Fruit fly (Drosophila melanogaster) whole organism, embryonic: ENCODE measurements around the gene CG12017.
A peak's percentile ranks its signal among the peaks of the same experiment; 100 is the strongest.

ENCODE experiments used
- CG10565 ChIP-seq: fragments of 200-800 bp; sonication (Bioruptor generic); optimal IDR thresholded peaks from 3 replicates; lab custom pipeline; 2016; ENCODE audit warnings: missing biosample characterization, mild to moderate bottlenecking, missing genetic modification characterization
- CG11723 ChIP-seq: fragments of 200-800 bp; sonication (Bioruptor generic); optimal IDR thresholded peaks from 2 replicates; lab custom pipeline; 2017; ENCODE audit warnings: missing biosample characterization, mild to moderate bottlenecking, missing genetic modification characterization
- CG12769 ChIP-seq: fragments of 200-800 bp; sonication (Bioruptor generic); optimal IDR thresholded peaks from 2 replicates; lab custom pipeline; 2019; ENCODE audit warnings: missing biosample characterization, mild to moderate bottlenecking, missing genetic modification characterization, moderate library complexity
- CG15073 ChIP-seq: fragments of 200-800 bp; sonication (Bioruptor generic); optimal IDR thresholded peaks from 2 replicates; lab custom pipeline; 2016; ENCODE audit warnings: missing biosample characterization, missing genetic modification characterization
- CG15696 ChIP-seq: fragments of 200-800 bp; sonication (Bioruptor generic); optimal IDR thresholded peaks from 2 replicates; lab custom pipeline; 2019; ENCODE audit warnings: missing biosample characterization, mild to moderate bottlenecking, missing genetic modification characterization, moderate library complexity
- CG2120 ChIP-seq: fragments of 200-800 bp; sonication (Bioruptor generic); optimal IDR thresholded peaks from 3 replicates; lab custom pipeline; 2016; ENCODE audit warnings: missing biosample characterization, missing genetic modification characterization
- CG33213 ChIP-seq: fragments of 200-800 bp; sonication (Bioruptor generic); optimal IDR thresholded peaks from 3 replicates; lab custom pipeline; 2016; ENCODE audit warnings: missing biosample characterization, missing genetic modification characterization
- CG3726 ChIP-seq: fragments of 200-800 bp; sonication (Bioruptor generic); IDR thresholded peaks from 3 replicates; pipeline ENCODE4, ENCODE4 v1.3.6; 2022; ENCODE audit warnings: missing biosample characterization, missing genetic modification characterization
- CG3838 ChIP-seq: fragments of 200-800 bp; sonication (Bioruptor generic); optimal IDR thresholded peaks from 3 replicates; lab custom pipeline; 2016; ENCODE audit warnings: missing biosample characterization, missing genetic modification characterization
- CG6254 ChIP-seq: fragments of 200-800 bp; sonication (Bioruptor generic); optimal IDR thresholded peaks from 3 replicates; lab custom pipeline; 2017; ENCODE audit warnings: mild to moderate bottlenecking, missing biosample characterization, missing genetic modification reagents, missing genetic modification characterization
- CG6654 ChIP-seq: fragments of 200-800 bp; sonication (Bioruptor generic); optimal IDR thresholded peaks from 2 replicates; lab custom pipeline; 2017; ENCODE audit warnings: missing biosample characterization, mild to moderate bottlenecking, missing genetic modification characterization
- CG8388 ChIP-seq: fragments of 200-800 bp; sonication (Bioruptor generic); optimal IDR thresholded peaks from 2 replicates; lab custom pipeline; 2019; ENCODE audit warnings: missing biosample characterization, mild to moderate bottlenecking, missing genetic modification characterization, moderate library complexity
- CG9609 ChIP-seq: fragments of 200-800 bp; sonication (Bioruptor generic); optimal IDR thresholded peaks from 3 replicates; lab custom pipeline; 2016; ENCODE audit warnings: missing biosample characterization, missing genetic modification characterization
- Chrac-16 ChIP-seq: fragments of 200-800 bp; sonication (Bioruptor generic); optimal IDR thresholded peaks from 3 replicates; lab custom pipeline; 2016; ENCODE audit warnings: missing biosample characterization, missing genetic modification characterization
- Dll ChIP-seq: fragments of 200-800 bp; sonication (Bioruptor generic); IDR thresholded peaks from 4 replicates; pipeline ENCODE4 v1.3.6; 2022; ENCODE audit warnings: missing biosample characterization, missing genetic modification characterization; ENCODE audit not compliant: partially characterized antibody
- Ets65A ChIP-seq: fragments of 200-800 bp; sonication (Bioruptor generic); peaks from one replicate; lab custom pipeline; 2016; ENCODE audit warnings: missing biosample characterization, missing genetic modification characterization
- Hmx ChIP-seq: fragments of 200-800 bp; sonication (Bioruptor generic); optimal IDR thresholded peaks from 2 replicates; lab custom pipeline; 2016; ENCODE audit warnings: missing biosample characterization, missing genetic modification characterization
- Meics ChIP-seq: fragments of 200-800 bp; sonication (Bioruptor generic); optimal IDR thresholded peaks from 2 replicates; lab custom pipeline; 2017; ENCODE audit warnings: missing biosample characterization, mild to moderate bottlenecking, missing genetic modification characterization
- NfI ChIP-seq: fragments of 200-800 bp; sonication (Bioruptor generic); optimal IDR thresholded peaks from 3 replicates; lab custom pipeline; 2018; ENCODE audit warnings: missing biosample characterization, mild to moderate bottlenecking, missing genetic modification characterization, moderate library complexity
- Sry-β ChIP-seq: fragments of 200-800 bp; sonication (Bioruptor generic); optimal IDR thresholded peaks from 2 replicates; lab custom pipeline; 2018; ENCODE audit warnings: missing biosample characterization, mild to moderate bottlenecking, missing genetic modification characterization, moderate library complexity
- Xbp1 ChIP-seq: fragments of 200-800 bp; sonication (Bioruptor generic); optimal IDR thresholded peaks from 3 replicates; lab custom pipeline; 2016; ENCODE audit warnings: missing biosample characterization, mild to moderate bottlenecking, missing genetic modification characterization
- abd-A ChIP-seq: fragments of 200-800 bp; sonication (Bioruptor generic); optimal IDR thresholded peaks from 3 replicates; lab custom pipeline; 2019; ENCODE audit warnings: missing biosample characterization, mild to moderate bottlenecking, missing genetic modification characterization, moderate library complexity
- ara ChIP-seq: fragments of 200-800 bp; sonication (Bioruptor generic); IDR thresholded peaks from 2 replicates; pipeline ENCODE4 v1.3.6; 2022; ENCODE audit warnings: missing biosample characterization, missing genetic modification characterization
- disco-r ChIP-seq: fragments of 200-800 bp; sonication (Bioruptor generic); optimal IDR thresholded peaks from 2 replicates; lab custom pipeline; 2016; ENCODE audit warnings: missing biosample characterization, missing genetic modification characterization
- dpn ChIP-seq, 2 experiments: fragments of 200-800 bp; sonication (Bioruptor generic); optimal IDR thresholded peaks; 3 replicates each; lab custom pipeline; 2016; ENCODE audit warnings: missing biosample characterization in 2 of 2, missing genetic modification characterization in 2 of 2
- eve ChIP-seq, 2 experiments: fragments of >200 bp; optimal IDR thresholded peaks; 2 replicates each; lab custom pipeline; 2017; ENCODE audit warnings: missing biosample characterization in 2 of 2, missing genetic modification characterization in 2 of 2
- exex ChIP-seq: fragments of 200-800 bp; sonication (Bioruptor generic); optimal IDR thresholded peaks from 4 replicates; lab custom pipeline; 2018; ENCODE audit warnings: missing biosample characterization, mild to moderate bottlenecking, missing genetic modification characterization, moderate library complexity
- fd3F ChIP-seq: fragments of 200-800 bp; sonication (Bioruptor generic); optimal IDR thresholded peaks from 2 replicates; lab custom pipeline; 2018; ENCODE audit warnings: missing biosample characterization, mild to moderate bottlenecking, missing genetic modification characterization, moderate library complexity
- fru ChIP-seq: fragments of >200 bp; optimal IDR thresholded peaks from 2 replicates; lab custom pipeline; 2017
- grau ChIP-seq: fragments of 200-800 bp; optimal IDR thresholded peaks from 3 replicates; lab custom pipeline; 2019; ENCODE audit warnings: missing biosample characterization, mild to moderate bottlenecking, missing genetic modification characterization, moderate library complexity
- grn ChIP-seq: fragments of 200-800 bp; sonication (Bioruptor generic); optimal IDR thresholded peaks from 3 replicates; lab custom pipeline; 2017; ENCODE audit warnings: missing biosample characterization, missing genetic modification characterization
- kni ChIP-seq: fragments of 200-800 bp; sonication (Bioruptor generic); optimal IDR thresholded peaks from 3 replicates; lab custom pipeline; 2017; ENCODE audit warnings: mild to moderate bottlenecking, missing biosample characterization, missing genetic modification reagents, missing genetic modification characterization
- mld ChIP-seq: fragments of 200-800 bp; sonication (Bioruptor generic); IDR thresholded peaks from 3 replicates; pipeline ENCODE4 v1.3.6; 2022; ENCODE audit warnings: missing biosample characterization, missing genetic modification characterization; ENCODE audit not compliant: partially characterized antibody
- sens ChIP-seq: fragments of 200-800 bp; sonication (Bioruptor generic); peaks from one replicate; lab custom pipeline; 2016; ENCODE audit warnings: missing biosample characterization, missing genetic modification characterization
- sim ChIP-seq: fragments of 200-800 bp; sonication (Bioruptor generic); IDR thresholded peaks from 2 replicates; pipeline ENCODE4 v1.3.6; 2022; ENCODE audit warnings: missing biosample characterization, missing genetic modification characterization
- vnd ChIP-seq: fragments of 200-800 bp; sonication (Bioruptor generic); IDR thresholded peaks from 3 replicates; pipeline ENCODE4 v1.3.6; 2022; ENCODE audit warnings: missing biosample characterization, missing genetic modification characterization; ENCODE audit not compliant: partially characterized antibody
- vvl ChIP-seq: fragments of 200-800 bp; sonication (Bioruptor generic); IDR thresholded peaks from 2 replicates; pipeline ENCODE4 v1.3.6; 2022; ENCODE audit warnings: missing biosample characterization, missing genetic modification characterization
- wdn ChIP-seq: fragments of 200-800 bp; sonication (Bioruptor generic); IDR thresholded peaks from 2 replicates; pipeline ENCODE4 v1.3.6; 2022; ENCODE audit warnings: missing biosample characterization, missing genetic modification characterization
- yki ChIP-seq: fragments of >200 bp; optimal IDR thresholded peaks from 3 replicates; lab custom pipeline; 2018
- zen ChIP-seq: fragments of 200-800 bp; sonication (Bioruptor generic); optimal IDR thresholded peaks from 3 replicates; lab custom pipeline; 2018; ENCODE audit warnings: missing biosample characterization, mild to moderate bottlenecking, missing genetic modification characterization, moderate library complexity
- zen2 ChIP-seq: fragments of 200-800 bp; sonication (Bioruptor generic); IDR thresholded peaks from 3 replicates; pipeline ENCODE4 v1.3.6; 2022; ENCODE audit warnings: missing biosample characterization, missing genetic modification characterization; ENCODE audit not compliant: partially characterized antibody

The CG12017 gene

DNA sequence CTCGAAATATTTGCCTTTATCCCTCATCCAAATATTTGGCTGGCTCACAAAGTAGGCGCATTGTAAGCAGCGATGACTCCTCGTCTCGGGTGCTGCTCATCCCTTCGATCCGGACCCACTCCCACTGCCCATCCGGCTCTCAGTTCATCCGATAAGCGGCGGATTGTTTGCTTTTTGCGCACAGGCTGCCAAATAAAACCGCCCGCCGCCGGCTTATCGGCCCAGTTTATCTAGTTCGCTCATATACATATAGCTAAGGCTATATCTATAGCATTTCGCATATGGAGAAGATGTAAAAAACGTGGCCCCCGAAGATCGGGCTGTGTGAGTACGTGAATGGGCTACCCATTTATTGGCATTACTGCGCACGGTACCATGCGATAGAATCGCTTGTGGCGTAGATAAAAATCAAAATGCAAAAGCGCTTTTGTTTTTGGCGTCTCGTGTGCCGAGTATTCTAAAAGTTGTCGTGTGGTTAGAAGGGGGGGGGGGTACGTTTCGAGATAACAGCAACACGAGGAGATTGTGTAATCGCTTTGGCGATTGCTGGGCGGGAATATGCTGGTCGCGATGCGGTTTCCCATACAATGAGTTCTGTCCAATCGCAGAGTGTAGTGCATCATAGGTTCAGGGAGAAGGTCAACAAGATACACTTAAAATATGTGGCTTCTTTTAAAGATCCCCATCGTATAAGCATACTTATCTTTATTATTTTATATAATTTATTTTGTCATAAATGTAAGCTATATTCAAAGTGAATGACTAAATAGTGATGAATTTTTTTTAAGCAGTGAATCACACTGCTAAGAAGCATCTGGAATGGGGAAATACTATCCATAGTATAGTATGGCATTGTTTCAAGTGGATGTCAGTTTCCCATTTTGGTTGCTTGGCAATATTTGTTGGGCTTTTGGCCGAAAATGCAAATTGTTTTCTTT is 28.9 kb downstream of the CG12017 start (continued):
- TF ChIP-seq CG12769 (tag; lab: Kevin White, UChicago) = peak; percentile 61
- TF ChIP-seq mld (GFP tag; lab: Robert Waterston, UW) = no peak
- 0 out of 3 replicates have a peak, but pooled peaks have one; percentile 23 for TF ChIP-seq vnd (GFP tag; lab: Robert Waterston, UW)
- no peak for TF ChIP-seq CG3726 (GFP tag; lab: Robert Waterston, UW)
- no peak for TF ChIP-seq disco-r (GFP tag; lab: Kevin White, UChicago)
- no peak for TF ChIP-seq zen2
- no peak for TF ChIP-seq abd-A
- no peak for TF ChIP-seq CG10565 (GFP tag; lab: Kevin White, UChicago)
- no peak for TF ChIP-seq fru (lab: Kevin White, UChicago)
- TF ChIP-seq Dll (GFP tag; lab: Robert Waterston, UW) = no peak
- no peak for TF ChIP-seq CG15696

DNA sequence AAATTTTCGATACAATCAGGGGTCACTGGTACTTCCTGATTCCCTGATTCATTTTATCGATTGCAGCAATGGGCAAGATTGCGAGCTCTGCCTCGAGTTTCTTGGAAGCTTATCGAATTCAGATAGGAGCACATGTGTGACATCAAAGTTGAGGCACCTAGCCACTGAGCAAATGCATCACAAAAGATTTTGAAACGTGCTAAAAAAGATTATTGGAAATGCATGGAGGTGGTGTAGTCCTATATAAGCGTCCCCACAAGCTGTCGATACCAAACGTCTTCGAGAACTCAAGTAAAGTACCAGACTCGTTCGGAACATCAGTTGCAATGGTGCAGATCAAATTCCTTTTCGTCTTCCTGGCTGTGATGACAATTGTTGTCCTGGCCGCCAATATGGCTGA is 34.0 kb downstream of the CG12017 start, which contains the start of gene Drsl2:
Drsl2 (plus strand) TSS at position 301 of the 400 bp plus-strand sequence.
- TF ChIP-seq Ets65A (GFP tag; lab: Kevin White, UChicago) (peak; percentile 4), CG3838 (no peak)

DNA sequence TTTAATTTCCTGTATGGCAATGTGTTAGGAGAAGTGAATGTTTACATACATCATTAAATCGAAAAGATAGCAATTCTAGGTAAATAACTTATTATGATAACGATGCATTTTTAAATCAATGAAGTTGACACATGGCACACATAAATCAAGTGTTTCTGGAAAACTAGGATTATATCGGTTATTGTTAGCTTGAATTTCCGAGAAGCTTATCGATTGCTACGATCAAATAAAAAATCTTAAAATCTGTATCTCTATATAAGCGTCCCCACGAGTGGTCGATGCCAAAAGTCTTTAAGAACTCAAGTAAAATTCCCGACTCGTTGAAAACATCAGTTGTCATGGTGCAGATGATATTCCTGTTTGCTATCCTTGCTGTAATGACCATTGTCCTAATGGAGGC is 34.7 kb downstream of the CG12017 start, which contains the start of gene Drsl3:
Drsl3 (plus strand) TSS at position 301 of the 400 bp plus-strand sequence.
- TF ChIP-seq grau (no peak), wdn (GFP tag; lab: Robert Waterston, UW) (0 out of 2 replicates have a peak, but pooled peaks have one; percentile 10), Meics (GFP tag; lab: Kevin White, UChicago) (no peak)

DNA sequence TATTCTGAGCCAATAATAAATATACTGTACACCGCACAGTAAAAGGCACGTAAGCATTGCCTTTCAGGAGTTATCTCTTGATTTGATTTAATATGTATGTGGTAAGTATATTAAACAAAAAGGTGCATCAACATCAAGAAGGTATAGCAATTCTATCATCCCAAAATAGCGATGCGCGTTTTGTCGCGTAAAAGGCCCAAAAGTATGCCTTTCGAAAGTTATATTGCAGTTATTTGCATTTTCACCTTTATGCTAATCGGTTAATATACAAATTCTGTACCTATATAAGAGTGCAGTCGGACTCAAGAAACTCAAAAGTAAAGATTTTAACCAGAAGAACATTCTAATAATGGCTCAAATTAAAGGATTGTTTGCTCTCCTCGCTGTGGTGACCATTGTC is 35.2 kb downstream of the CG12017 start, which contains the start of gene Drsl4:
Drsl4 (plus strand) TSS at position 333 of the 400 bp plus-strand sequence.
- TF ChIP-seq Sry-β (peak; percentile 37), vvl (peak; percentile 82; the same call in 1 of the 2 replicates), sens (GFP tag; lab: Kevin White, UChicago) (peak; percentile 0), NfI (GFP tag; lab: Kevin White, UChicago) (no peak)

DNA sequence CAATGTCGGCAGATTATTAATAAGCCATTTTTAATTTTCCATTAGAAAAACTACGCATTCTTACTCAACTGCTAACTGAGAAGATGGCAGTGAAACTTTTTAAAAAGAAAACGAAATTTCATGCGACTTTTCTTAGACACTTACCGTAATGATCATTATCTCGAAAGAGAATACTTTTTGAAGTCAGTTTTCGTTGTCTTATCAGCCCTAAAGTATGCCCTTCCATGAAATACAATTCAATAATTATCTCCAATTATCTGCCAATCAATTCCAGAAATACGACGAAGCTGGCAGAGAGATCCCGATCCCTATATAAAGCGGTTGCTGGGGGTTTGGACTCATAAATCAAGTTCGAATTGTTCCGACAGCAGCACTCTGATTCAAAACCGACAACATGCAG is 36.4 kb downstream of the CG12017 start, which contains the start of gene Drsl5:
Drsl5 (plus strand) TSS at position 341 of the 400 bp plus-strand sequence.
- TF ChIP-seq CG33213 (GFP tag; lab: Kevin White, UChicago) (no peak), exex (tag; lab: Kevin White, UChicago) (peak; percentile 38), grn (GFP tag; lab: Kevin White, UChicago) (peak; percentile 49), CG8388 (peak; percentile 98), zen (tag; lab: Kevin White, UChicago) (peak; percentile 23), CG2120 (GFP tag; lab: Kevin White, UChicago) (no peak), ara (GFP tag; lab: Robert Waterston, UW) (0 out of 2 replicates have a peak, but pooled peaks have one; percentile 33), Xbp1 (GFP tag; lab: Kevin White, UChicago) (no peak)
- TF ChIP-seq, all 482 proteins: peak for 5

DNA sequence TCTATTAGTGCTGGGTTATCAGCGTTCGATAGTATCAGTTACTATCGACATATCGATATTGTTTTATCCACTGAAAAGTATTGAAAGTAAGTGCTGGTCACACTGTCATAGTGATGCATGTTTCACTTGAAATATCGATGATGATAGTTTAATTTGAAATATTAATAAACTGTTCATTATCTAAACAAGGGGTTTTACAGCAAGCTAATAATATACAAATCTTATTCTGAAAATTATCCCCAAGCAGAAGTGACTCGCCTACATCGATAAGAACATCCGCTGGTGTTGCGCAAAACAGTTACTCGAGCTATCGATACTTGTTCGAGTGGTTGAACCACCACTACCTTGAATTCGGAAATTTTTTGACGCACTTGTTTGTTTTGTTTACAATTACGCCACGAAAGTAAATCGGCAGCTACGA is 39.2 kb downstream of the CG12017 start, which contains the start of the genes PIG-C, CG12016 and Dpm2:
PIG-C (minus strand) TSS at position 10 of the 421 bp plus-strand sequence.
CG12016 (plus strand) TSS at position 333 of the 421 bp plus-strand sequence.
Dpm2 (plus strand) TSS at position 333 of the 421 bp plus-strand sequence.
- peak; percentile 76 to 82 for TF ChIP-seq dpn (GFP tag; optimal IDR thresholded peaks at IDR 0.05; lab: Kevin White, UChicago)
- TF ChIP-seq sim (GFP tag; lab: Robert Waterston, UW) = no peak
- no peak for TF ChIP-seq CG15073 (GFP tag; lab: Kevin White, UChicago)
- no peak for TF ChIP-seq CG6654
- TF ChIP-seq eve (GFP tag; optimal IDR thresholded peaks at IDR 0.05; lab: Kevin White, UChicago) = no peak
- peak; percentile 12 for TF ChIP-seq fd3F (GFP tag; lab: Kevin White, UChicago)
- no peak for TF ChIP-seq CG6254 (GFP tag; lab: Kevin White, UChicago)
- peak; percentile 67 for TF ChIP-seq CG9609 (GFP tag; lab: Kevin White, UChicago)
- no peak for TF ChIP-seq kni (GFP tag; lab: Kevin White, UChicago)
- TF ChIP-seq Hmx = peak; percentile 19
- peak; percentile 81 for TF ChIP-seq Chrac-16
- TF ChIP-seq CG11723 (GFP tag; lab: Kevin White, UChicago) = no peak
- TF ChIP-seq yki (lab: Kevin White, UChicago) = no peak
